Worm (Caenorhabditis elegans): ENCODE results near the gene sru-19.

Gene sru-19

ce11 chrIV:12540242-12540641 is 41.9 kb downstream of the sru-19 start:
- TF ChIP-seq dve-1 (tag; optimal IDR thresholded peaks at IDR 0.05; ENCODE audit: insufficient read depth) (no peak), sdz-12 (GFP tag; optimal IDR thresholded peaks at IDR 0.05) (no peak), ces-1 (GFP tag; optimal IDR thresholded peaks at IDR 0.05) (no peak), F26F4.8 (GFP tag; conservative IDR thresholded peaks at IDR 0.05) (no peak), ctbp-1 (GFP tag; IDR thresholded peaks at IDR 0.05) (no peak), rbr-2 (tag; optimal IDR thresholded peaks at IDR 0.05) (no peak), unc-39 (tag; optimal IDR thresholded peaks at IDR 0.05) (no peak), Y5F2A.4 (GFP tag; optimal IDR thresholded peaks at IDR 0.05) (no peak), daf-19 (GFP tag; conservative IDR thresholded peaks at IDR 0.05) (no peak), lin-15B (tag; optimal IDR thresholded peaks at IDR 0.05) (no peak), T26A8.4 (GFP tag; IDR thresholded peaks at IDR 0.05) (no peak), mep-1 (tag; optimal IDR thresholded peaks at IDR 0.05) (no peak), hlh-30 (tag; optimal IDR thresholded peaks at IDR 0.05; ENCODE audit: insufficient read depth) (no peak), tra-1 (GFP tag; IDR thresholded peaks at IDR 0.05) (no peak), spr-3 (GFP tag; optimal IDR thresholded peaks at IDR 0.05) (no peak), nhr-237 (tag; optimal IDR thresholded peaks at IDR 0.05) (no peak), tag-97 (GFP tag; IDR thresholded peaks at IDR 0.05) (no peak), nhr-77 (tag; optimal IDR thresholded peaks at IDR 0.05) (no peak), nhr-48 (tag; optimal IDR thresholded peaks at IDR 0.05) (no peak), ztf-7 (tag; optimal IDR thresholded peaks at IDR 0.05) (no peak)

- TF ChIP-seq Y48G9A.11 (GFP tag; IDR thresholded peaks at IDR 0.05), result no peak
- TF ChIP-seq F44E2.7 (GFP tag; IDR thresholded peaks at IDR 0.05), result no peak
- peak in 1 of 2 experiments; percentile 90 for TF ChIP-seq unc-62 (GFP tag; optimal IDR thresholded peaks at IDR 0.05 in 1 of 2)
- no peak for TF ChIP-seq unc-62 (tag; optimal IDR thresholded peaks at IDR 0.05)
- no peak for TF ChIP-seq Y105C5A.15 (GFP tag; IDR thresholded peaks at IDR 0.05)
- TF ChIP-seq duxl-1 (tag; optimal IDR thresholded peaks at IDR 0.05; ENCODE audit: poor library complexity), result no peak
- TF ChIP-seq T26A8.4 (GFP tag; IDR thresholded peaks at IDR 0.05), result no peak
- no peak for TF ChIP-seq ztf-7 (tag; optimal IDR thresholded peaks at IDR 0.05)
These were observed 43.7 kb downstream of the sru-19 start, which contains the start of gene ham-1 for ce11 chrIV:12542011-12542410. ham-1 (plus strand) TSS chrIV:12542183.

- TF ChIP-seq unc-62 (GFP tag; optimal IDR thresholded peaks at IDR 0.05 in 1 of 2) (peak in 1 of 2 experiments; percentile 64), unc-62 (tag; optimal IDR thresholded peaks at IDR 0.05) (no peak), cey-2 (tag; optimal IDR thresholded peaks at IDR 0.05; ENCODE audit: borderline replicate concordance, insufficient read depth) (no peak), nhr-28 (tag; optimal IDR thresholded peaks at IDR 0.05) (no peak)
These were observed 46.3 kb downstream of the sru-19 start for ce11 chrIV:12544624-12545023.

DNA sequence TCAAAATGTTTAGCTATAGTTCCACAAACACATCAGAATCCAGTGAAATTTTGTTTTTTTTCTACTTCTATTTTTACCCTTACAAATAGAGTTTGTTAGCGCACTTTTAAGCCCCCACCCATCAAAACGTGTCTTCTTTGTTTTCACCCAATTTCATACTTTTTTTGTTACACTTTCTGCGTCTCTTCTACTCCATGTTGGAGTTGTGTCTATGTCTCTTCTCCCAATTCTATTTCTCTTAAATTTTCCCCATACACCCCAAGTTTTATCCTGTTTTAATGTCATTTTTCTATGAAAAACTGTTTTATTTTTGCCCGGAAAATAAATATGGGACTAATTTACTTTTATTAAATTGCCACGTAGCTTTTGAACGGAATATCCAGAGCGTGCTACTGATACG is 47.1 kb downstream of the sru-19 start:
- TF ChIP-seq mes-2 (tag; optimal IDR thresholded peaks at IDR 0.05; ENCODE audit: poor library complexity, severe bottlenecking) (peak; percentile 27), T26A8.4 (GFP tag; IDR thresholded peaks at IDR 0.05) (no peak), mdl-1 (tag; optimal IDR thresholded peaks at IDR 0.05) (no peak)

DNA sequence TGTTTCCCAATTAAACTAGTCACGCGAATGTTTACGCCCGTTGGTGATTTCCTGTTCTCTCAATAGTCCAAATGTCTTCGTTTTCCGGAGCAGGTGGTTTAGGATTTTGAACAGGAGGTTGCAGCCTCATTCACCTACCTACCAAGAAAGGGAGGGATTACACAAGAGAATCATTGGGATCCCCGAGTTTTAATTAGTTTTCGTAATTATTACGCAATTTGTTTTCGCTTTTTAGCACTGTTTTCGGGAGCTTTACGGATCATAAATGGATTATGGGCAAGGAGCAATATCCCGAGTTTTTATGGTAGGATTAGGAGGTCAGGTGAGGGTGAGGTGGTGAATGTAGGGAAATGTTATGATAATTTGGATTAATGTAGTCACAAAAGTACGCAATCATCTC is 47.6 kb downstream of the sru-19 start:
- TF ChIP-seq saeg-2 (GFP tag; IDR thresholded peaks at IDR 0.05) (no peak), lin-1 (GFP tag; IDR thresholded peaks at IDR 0.05) (no peak), skn-1 (tag; optimal IDR thresholded peaks at IDR 0.05) (no peak), lsy-2 (tag; optimal IDR thresholded peaks at IDR 0.05) (no peak), fos-1 (tag; optimal IDR thresholded peaks at IDR 0.05) (no peak), zfp-3 (GFP tag; conservative IDR thresholded peaks at IDR 0.05) (no peak), ceh-82 (tag; optimal IDR thresholded peaks at IDR 0.05) (no peak), lin-38 (GFP tag; IDR thresholded peaks at IDR 0.05) (no peak), F37D6.2 (tag; optimal IDR thresholded peaks at IDR 0.05) (no peak), nhr-25 (tag; optimal IDR thresholded peaks at IDR 0.05; ENCODE audit: borderline replicate concordance, insufficient read depth) (no peak), nhr-102 (tag; optimal IDR thresholded peaks at IDR 0.05) (no peak), snpc-1.2 (GFP tag; IDR thresholded peaks at IDR 0.05) (no peak), rbr-2 (tag; optimal IDR thresholded peaks at IDR 0.05) (no peak)
